Worm (Caenorhabditis elegans) whole organism, L4 larva: ENCODE results near the gene F01G12.18.

ENCODE experiments used
- mep-1 ChIP-seq: fragments of 150-350 bp; sonication (generic microtip); optimal IDR thresholded peaks from 3 replicates; lab custom pipeline; 2014; ENCODE audit warnings: missing biosample characterization, missing genetic modification characterization
- nhr-28 ChIP-seq: fragments of 150-350 bp; optimal IDR thresholded peaks from 2 replicates; lab custom pipeline; 2014; ENCODE audit warnings: missing biosample characterization, missing genetic modification characterization
- unc-62 ChIP-seq, 3 experiments: fragments of 150-350 bp in 1 of 3; sonication (generic microtip); optimal IDR thresholded peaks in 2 of 3; peaks in 1 of 3; 1 replicate in 1 of 3; 2 replicates in 2 of 3; lab custom pipeline; 2014 to 2017; ENCODE audit warnings: missing biosample characterization in 3 of 3, missing genetic modification characterization in 3 of 3, missing genetic modification reagents in 3 of 3, missing genotype in 1 of 3

DNA sequence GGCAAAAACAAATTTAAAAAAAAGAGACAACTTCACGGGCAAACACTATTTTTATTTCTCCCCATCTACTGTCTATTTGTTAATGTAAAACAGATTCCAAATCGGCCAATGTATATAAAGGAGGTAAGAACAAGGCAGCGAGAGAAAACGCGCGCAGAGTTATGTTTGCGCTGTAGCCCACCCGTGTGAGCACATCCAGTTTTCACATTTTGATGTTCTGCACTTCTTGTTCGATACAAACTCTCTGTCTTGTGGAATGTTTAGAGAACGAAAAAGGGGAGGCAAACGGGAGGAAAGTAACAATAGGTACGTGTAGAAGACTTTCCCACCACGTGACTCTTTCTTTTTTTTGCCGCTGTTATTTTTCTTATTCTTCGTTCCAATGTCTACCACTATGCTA lies 45.8 kb downstream of the F01G12.18 start:
- TF ChIP-seq nhr-28 (tag; lab: Kevin White, UChicago) (no peak), unc-62 (GFP tag; optimal IDR thresholded peaks at IDR 0.05 in 1 of 2; lab: Kevin White, UChicago) (no peak), unc-62 (tag; optimal IDR thresholded peaks at IDR 0.05; lab: Kevin White, UChicago) (no peak), mep-1 (tag; lab: Kevin White, UChicago) (no peak)
